Fruit fly (Drosophila melanogaster) whole organism, embryonic: ENCODE data around the gene CtsF.
A peak's percentile ranks its signal among the peaks of the same experiment; 100 is the strongest.

Source experiments
- Atf3 ChIP-seq: fragments of 200-800 bp; sonication (Bioruptor generic); optimal IDR thresholded peaks from 3 replicates; lab custom pipeline; 2016; ENCODE audit warnings: missing biosample characterization, missing genetic modification characterization
- Awh ChIP-seq: fragments of 200-800 bp; sonication (Bioruptor generic); IDR thresholded peaks from 2 replicates; pipeline ENCODE4, ENCODE4 v1.3.6; 2022; ENCODE audit warnings: missing biosample characterization, missing genetic modification characterization
- Bgb ChIP-seq: fragments of 200-800 bp; sonication (Bioruptor generic); IDR thresholded peaks from 2 replicates; pipeline ENCODE4 v1.3.6; 2022; ENCODE audit warnings: missing biosample characterization, missing genetic modification characterization; ENCODE audit not compliant: partially characterized antibody
- CG10654 ChIP-seq: fragments of 200-800 bp; sonication (Bioruptor generic); optimal IDR thresholded peaks from 2 replicates; lab custom pipeline; 2016; ENCODE audit warnings: missing biosample characterization, missing genetic modification characterization
- CG12769 ChIP-seq: fragments of 200-800 bp; sonication (Bioruptor generic); optimal IDR thresholded peaks from 2 replicates; lab custom pipeline; 2019; ENCODE audit warnings: missing biosample characterization, mild to moderate bottlenecking, missing genetic modification characterization, moderate library complexity
- CG14710 ChIP-seq: fragments of 200-800 bp; sonication (Bioruptor generic); optimal IDR thresholded peaks from 3 replicates; lab custom pipeline; 2019; ENCODE audit warnings: missing biosample characterization, mild to moderate bottlenecking, missing genetic modification characterization, moderate library complexity
- CG15073 ChIP-seq: fragments of 200-800 bp; sonication (Bioruptor generic); optimal IDR thresholded peaks from 2 replicates; lab custom pipeline; 2016; ENCODE audit warnings: missing biosample characterization, missing genetic modification characterization
- CG15514 ChIP-seq: fragments of 200-800 bp; sonication (Bioruptor generic); optimal IDR thresholded peaks from 3 replicates; lab custom pipeline; 2017; ENCODE audit warnings: missing biosample characterization, missing genetic modification characterization, mild to moderate bottlenecking, moderate library complexity, missing genetic modification reagents
- CG15696 ChIP-seq: fragments of 200-800 bp; sonication (Bioruptor generic); optimal IDR thresholded peaks from 2 replicates; lab custom pipeline; 2019; ENCODE audit warnings: missing biosample characterization, mild to moderate bottlenecking, missing genetic modification characterization, moderate library complexity
- CG1602 ChIP-seq: fragments of 200-800 bp; sonication (Bioruptor generic); optimal IDR thresholded peaks from 3 replicates; lab custom pipeline; 2016; ENCODE audit warnings: missing biosample characterization, missing genetic modification characterization
- CG17186 ChIP-seq: fragments of 200-800 bp; sonication (Bioruptor generic); optimal IDR thresholded peaks from 3 replicates; lab custom pipeline; 2017; ENCODE audit warnings: missing biosample characterization, missing genetic modification reagents, missing genetic modification characterization
- CG17802 ChIP-seq: fragments of 200-800 bp; sonication (Bioruptor generic); optimal IDR thresholded peaks from 2 replicates; lab custom pipeline; 2018; ENCODE audit warnings: missing biosample characterization, mild to moderate bottlenecking, missing genetic modification characterization, moderate library complexity
- CG18476 ChIP-seq: fragments of 200-800 bp; sonication (Bioruptor generic); optimal IDR thresholded peaks from 2 replicates; lab custom pipeline; 2016; ENCODE audit warnings: missing biosample characterization, mild to moderate bottlenecking, missing genetic modification characterization
- CG2199 ChIP-seq: fragments of 200-800 bp; sonication (Bioruptor generic); IDR thresholded peaks from 3 replicates; pipeline ENCODE4 v1.3.6; 2022; ENCODE audit warnings: missing biosample characterization, missing genetic modification characterization
- CG30431 ChIP-seq: fragments of 200-800 bp; sonication (Bioruptor generic); optimal IDR thresholded peaks from 2 replicates; lab custom pipeline; 2017; ENCODE audit warnings: missing biosample characterization, missing genetic modification characterization
- CG3163 ChIP-seq: fragments of 200-800 bp; sonication (Bioruptor generic); optimal IDR thresholded peaks from 3 replicates; lab custom pipeline; 2016; ENCODE audit warnings: missing biosample characterization, missing genetic modification characterization
- CG3281 ChIP-seq: fragments of 200-800 bp; sonication (Bioruptor generic); optimal IDR thresholded peaks from 3 replicates; lab custom pipeline; 2017; ENCODE audit warnings: missing biosample characterization, mild to moderate bottlenecking, missing genetic modification characterization
- CG4820 ChIP-seq: fragments of 200-800 bp; sonication (Bioruptor generic); optimal IDR thresholded peaks from 3 replicates; lab custom pipeline; 2016; ENCODE audit warnings: missing biosample characterization, missing genetic modification characterization
- CG8388 ChIP-seq: fragments of 200-800 bp; sonication (Bioruptor generic); optimal IDR thresholded peaks from 2 replicates; lab custom pipeline; 2019; ENCODE audit warnings: missing biosample characterization, mild to moderate bottlenecking, missing genetic modification characterization, moderate library complexity
- Dref ChIP-seq: fragments of 200-800 bp; sonication (Bioruptor generic); IDR thresholded peaks from 2 replicates; pipeline ENCODE4 v1.3.6; 2022; ENCODE audit warnings: missing biosample characterization, missing genetic modification characterization
- E2f2 ChIP-seq: fragments of 200-800 bp; sonication (Bioruptor generic); IDR thresholded peaks from 2 replicates; pipeline ENCODE4 v1.3.6; 2022; ENCODE audit warnings: missing biosample characterization, missing genetic modification characterization
- HmgD ChIP-seq: fragments of 200-800 bp; sonication (Bioruptor generic); optimal IDR thresholded peaks from 3 replicates; lab custom pipeline; 2016; ENCODE audit warnings: missing biosample characterization, missing genetic modification characterization
- Myb ChIP-seq: fragments of 200-800 bp; sonication (Bioruptor generic); optimal IDR thresholded peaks from 2 replicates; lab custom pipeline; 2016; ENCODE audit warnings: missing biosample characterization, missing genetic modification characterization
- Optix ChIP-seq: fragments of 200-800 bp; sonication (Bioruptor generic); IDR thresholded peaks from 3 replicates; pipeline ENCODE4 v1.3.6; 2022; ENCODE audit warnings: missing biosample characterization, missing genetic modification characterization
- Ptx1 ChIP-seq: fragments of 200-800 bp; sonication (Bioruptor generic); IDR thresholded peaks from 2 replicates; pipeline ENCODE4 v1.3.6; 2022; ENCODE audit warnings: missing biosample characterization, missing genetic modification characterization
- Sin3A ChIP-seq: fragments of >200 bp; optimal IDR thresholded peaks from 2 replicates; lab custom pipeline; 2018
- Stat92E ChIP-seq, 3 experiments: fragments of >200 bp in 2 of 3; fragments of 200-800 bp in 1 of 3; sonication (Bioruptor generic) in 1 of 3; optimal IDR thresholded peaks; 2 replicates each; lab custom pipeline; 2017 to 2019; ENCODE audit warnings: missing biosample characterization in 3 of 3, missing genetic modification characterization in 3 of 3, mild to moderate bottlenecking in 1 of 3, moderate library complexity in 1 of 3
- Usf ChIP-seq: fragments of 200-800 bp; sonication (Bioruptor generic); optimal IDR thresholded peaks from 2 replicates; lab custom pipeline; 2017; ENCODE audit warnings: missing genotype, missing biosample characterization, missing genetic modification characterization
- ac ChIP-seq: fragments of 200-800 bp; sonication (Bioruptor generic); optimal IDR thresholded peaks from 3 replicates; lab custom pipeline; 2017; ENCODE audit warnings: missing biosample characterization, mild to moderate bottlenecking, missing genetic modification characterization
- ase ChIP-seq: fragments of 200-800 bp; sonication (Bioruptor generic); IDR thresholded peaks from 3 replicates; pipeline ENCODE4 v1.3.6; 2022; ENCODE audit warnings: missing biosample characterization, missing genetic modification characterization
- bbx ChIP-seq: fragments of 200-800 bp; sonication (Bioruptor generic); IDR thresholded peaks from 2 replicates; pipeline ENCODE4 v1.3.6; 2022; ENCODE audit warnings: missing biosample characterization, missing genetic modification characterization; ENCODE audit not compliant: partially characterized antibody
- crol ChIP-seq: fragments of 200-800 bp; sonication (Bioruptor generic); IDR thresholded peaks from 2 replicates; pipeline ENCODE4 v1.3.6; 2022; ENCODE audit warnings: missing biosample characterization, missing genetic modification characterization
- crp ChIP-seq, 2 experiments: fragments of 200-800 bp; sonication (Bioruptor generic); optimal IDR thresholded peaks; 2 replicates in 1 of 2; 3 replicates in 1 of 2; lab custom pipeline; 2017; ENCODE audit warnings: missing biosample characterization in 2 of 2, missing genetic modification characterization in 2 of 2, mild to moderate bottlenecking in 1 of 2, moderate library complexity in 1 of 2
- fd96Cb ChIP-seq: fragments of 200-800 bp; sonication (Bioruptor generic); optimal IDR thresholded peaks from 2 replicates; lab custom pipeline; 2018; ENCODE audit warnings: missing biosample characterization, mild to moderate bottlenecking, missing genetic modification characterization, moderate library complexity
- lov ChIP-seq, 2 experiments: fragments of 200-800 bp in 1 of 2; fragments of >200 bp in 1 of 2; sonication (Bioruptor generic) in 1 of 2; IDR thresholded peaks in 1 of 2; optimal IDR thresholded peaks in 1 of 2; 2 replicates in 1 of 2; 3 replicates in 1 of 2; pipeline versions ENCODE4 v1.3.6 to Lab custom; 2017 to 2022; ENCODE audit warnings: missing biosample characterization in 1 of 2, missing genetic modification characterization in 1 of 2
- peb ChIP-seq: fragments of 200-800 bp; sonication (Bioruptor generic); IDR thresholded peaks from 2 replicates; pipeline ENCODE4 v1.3.6; 2022; ENCODE audit warnings: missing biosample characterization, missing genetic modification characterization
- prd ChIP-seq, 3 experiments: fragments of >200 bp in 2 of 3; fragments of 200-800 bp in 1 of 3; sonication (Bioruptor generic) in 1 of 3; optimal IDR thresholded peaks in 2 of 3; IDR thresholded peaks in 1 of 3; 2 replicates in 2 of 3; 3 replicates in 1 of 3; pipeline versions ENCODE4 v1.3.6 to Lab custom; 2017 to 2022; ENCODE audit warnings: missing biosample characterization in 1 of 3, missing genetic modification characterization in 1 of 3
- ranshi ChIP-seq: fragments of 200-800 bp; sonication (Bioruptor generic); IDR thresholded peaks from 2 replicates; pipeline ENCODE4 v1.3.6; 2022; ENCODE audit warnings: missing biosample characterization, missing genetic modification characterization
- schlank ChIP-seq: fragments of 200-800 bp; sonication (Bioruptor generic); optimal IDR thresholded peaks from 2 replicates; lab custom pipeline; 2018; ENCODE audit warnings: missing biosample characterization, mild to moderate bottlenecking, missing genetic modification characterization
- so ChIP-seq: fragments of 200-800 bp; sonication (Bioruptor generic); IDR thresholded peaks from 3 replicates; pipeline ENCODE4 v1.3.6; 2022; ENCODE audit warnings: missing biosample characterization, missing genetic modification characterization
- sob ChIP-seq: fragments of 200-800 bp; sonication (Bioruptor generic); IDR thresholded peaks from 2 replicates; pipeline ENCODE4 v1.3.6; 2022; ENCODE audit warnings: missing biosample characterization, missing genetic modification characterization
- unc-4 ChIP-seq: fragments of 200-800 bp; sonication (Bioruptor generic); IDR thresholded peaks from 2 replicates; pipeline ENCODE4 v1.3.6; 2022; ENCODE audit warnings: missing biosample characterization, missing genetic modification characterization; ENCODE audit not compliant: partially characterized antibody
- vvl ChIP-seq: fragments of 200-800 bp; sonication (Bioruptor generic); IDR thresholded peaks from 2 replicates; pipeline ENCODE4 v1.3.6; 2022; ENCODE audit warnings: missing biosample characterization, missing genetic modification characterization
- yki ChIP-seq: fragments of >200 bp; optimal IDR thresholded peaks from 3 replicates; lab custom pipeline; 2018

The CtsF gene

dm6 chr3R:5286918-5287636 is 35.5 kb upstream of the CtsF start (continued):
- no peak for TF ChIP-seq CG17186 (GFP tag; lab: Kevin White, UChicago)
- TF ChIP-seq Optix (GFP tag; lab: Robert Waterston, UW), result no peak
- 0 out of 3 replicates have a peak, but pooled peaks have one; percentile 32 for TF ChIP-seq so
- TF ChIP-seq E2f2 (GFP tag; lab: Robert Waterston, UW), result peak; percentile 13; the same call in 1 of the 2 replicates
- no peak for TF ChIP-seq CG10654 (GFP tag; lab: Kevin White, UChicago)
- TF ChIP-seq fd96Cb (tag; lab: Kevin White, UChicago), result no peak

dm6 chr3R:5285937-5286336 is 34.4 kb upstream of the CtsF start:
- TF ChIP-seq crol (peak; percentile 76), CG1602 (GFP tag; lab: Kevin White, UChicago) (no peak), vvl (peak; percentile 53; the same call in 1 of the 2 replicates)

dm6 chr3R:5283360-5283963 is 31.9 kb upstream of the CtsF start:
- TF ChIP-seq CG30431 (GFP tag; lab: Kevin White, UChicago) (peak; percentile 72), CG8388 (GFP tag; lab: Kevin White, UChicago) (peak; percentile 99), vvl (peak; percentile 88), CG4820 (peak; percentile 86), CG15696 (tag; lab: Kevin White, UChicago) (peak; percentile 54), HmgD (GFP tag; lab: Kevin White, UChicago) (peak; percentile 89), CG3281 (GFP tag; lab: Kevin White, UChicago) (peak; percentile 95), Usf (GFP tag; lab: Kevin White, UChicago) (peak; percentile 76), CG14710 (peak; percentile 84), sob (GFP tag; lab: Robert Waterston, UW) (peak; percentile 82), CG2199 (peak; percentile 79; the same call in 2 of the 3 replicates), Bgb (GFP tag; lab: Robert Waterston, UW) (no peak), prd (optimal IDR thresholded peaks at IDR 0.05; lab: Kevin White, UChicago) (no peak), prd (GFP tag; IDR thresholded peaks at IDR 0.05; lab: Robert Waterston, UW) (peak; percentile 84), unc-4 (GFP tag; lab: Robert Waterston, UW) (no peak), CG18476 (GFP tag; lab: Kevin White, UChicago) (peak; percentile 93), Dref (GFP tag; lab: Robert Waterston, UW) (no peak), ac (GFP tag; lab: Kevin White, UChicago) (peak; percentile 11), Awh (GFP tag; lab: Robert Waterston, UW) (peak; percentile 86), peb (GFP tag; lab: Robert Waterston, UW) (peak; percentile 44; the same call in 1 of the 2 replicates), CG15514 (GFP tag; lab: Kevin White, UChicago) (peak; percentile 81), bbx (no peak), Ptx1 (GFP tag; lab: Robert Waterston, UW) (peak; percentile 87), crp (GFP tag; optimal IDR thresholded peaks at IDR 0.05; lab: Kevin White, UChicago) (peak in 1 of 2 experiments; percentile 54), yki (lab: Kevin White, UChicago) (no peak), Myb (GFP tag; lab: Kevin White, UChicago) (peak; percentile 82), Stat92E (GFP tag; optimal IDR thresholded peaks at IDR 0.05; lab: Kevin White, UChicago) (peak in 1 of 3 experiments; percentile 10), Sin3A (lab: Kevin White, UChicago) (no peak), CG17802 (tag; lab: Kevin White, UChicago) (peak; percentile 63), CG12769 (tag; lab: Kevin White, UChicago) (peak; percentile 94), ase (GFP tag; lab: Robert Waterston, UW) (peak; percentile 70), ranshi (GFP tag; lab: Robert Waterston, UW) (peak; percentile 74; the same call in 1 of the 2 replicates), CG3163 (GFP tag; lab: Kevin White, UChicago) (peak; percentile 85), lov (optimal IDR thresholded peaks at IDR 0.05; lab: Kevin White, UChicago) (no peak), lov (GFP tag; IDR thresholded peaks at IDR 0.05; lab: Robert Waterston, UW) (peak; percentile 72; the same call in 2 of the 3 replicates), schlank (tag; lab: Kevin White, UChicago) (peak; percentile 74), Atf3 (GFP tag; lab: Kevin White, UChicago) (peak; percentile 74), CG15073 (GFP tag; lab: Kevin White, UChicago) (no peak), fd96Cb (tag; lab: Kevin White, UChicago) (peak; percentile 89)
